Fruit fly (Drosophila melanogaster) whole organism, embryonic: Measurements from ENCODE around the gene Dbp21E2.

Source experiments
- Ada2b ChIP-seq: fragments of 200-800 bp; sonication (Bioruptor generic); IDR thresholded peaks from 2 replicates; pipeline ENCODE4 v1.3.6; 2022; ENCODE audit warnings: missing biosample characterization, missing genetic modification characterization
- Asciz ChIP-seq: fragments of 200-800 bp; sonication (Bioruptor generic); optimal IDR thresholded peaks from 2 replicates; lab custom pipeline; 2017; ENCODE audit warnings: missing biosample characterization, mild to moderate bottlenecking, missing genetic modification characterization, missing genetic modification reagents
- Awh ChIP-seq: fragments of 200-800 bp; sonication (Bioruptor generic); IDR thresholded peaks from 2 replicates; pipeline ENCODE4, ENCODE4 v1.3.6; 2022; ENCODE audit warnings: missing biosample characterization, missing genetic modification characterization
- CG10366 ChIP-seq: fragments of 200-800 bp; sonication (Bioruptor generic); IDR thresholded peaks from 2 replicates; pipeline ENCODE4 v1.3.6; 2022; ENCODE audit warnings: missing biosample characterization, missing genetic modification characterization
- CG12236 ChIP-seq: fragments of 200-800 bp; sonication (Bioruptor generic); optimal IDR thresholded peaks from 2 replicates; lab custom pipeline; 2016; ENCODE audit warnings: missing biosample characterization, missing genetic modification characterization
- CG12391 ChIP-seq: fragments of 200-800 bp; sonication (Bioruptor generic); optimal IDR thresholded peaks from 3 replicates; lab custom pipeline; 2018; ENCODE audit warnings: missing biosample characterization, mild to moderate bottlenecking, missing genetic modification characterization, moderate library complexity
- CG12744 ChIP-seq: fragments of 200-800 bp; sonication (Bioruptor generic); optimal IDR thresholded peaks from 2 replicates; lab custom pipeline; 2016; ENCODE audit warnings: missing biosample characterization, missing genetic modification characterization
- CG13424 ChIP-seq: fragments of 200-800 bp; sonication (Bioruptor generic); optimal IDR thresholded peaks from 2 replicates; lab custom pipeline; 2019; ENCODE audit warnings: missing biosample characterization, mild to moderate bottlenecking, missing genetic modification characterization, moderate library complexity
- CG14050 ChIP-seq: fragments of 200-800 bp; sonication (Bioruptor generic); IDR thresholded peaks from 3 replicates; pipeline ENCODE4 v1.3.6; 2022; ENCODE audit warnings: missing biosample characterization, missing genetic modification characterization
- CG15514 ChIP-seq: fragments of 200-800 bp; sonication (Bioruptor generic); optimal IDR thresholded peaks from 3 replicates; lab custom pipeline; 2017; ENCODE audit warnings: missing biosample characterization, missing genetic modification characterization, mild to moderate bottlenecking, moderate library complexity, missing genetic modification reagents
- CG16813 ChIP-seq: fragments of 200-800 bp; sonication (Bioruptor generic); IDR thresholded peaks from 3 replicates; pipeline ENCODE4 v1.3.6; 2022; ENCODE audit warnings: missing biosample characterization, missing genetic modification characterization; ENCODE audit not compliant: partially characterized antibody
- CG17612 ChIP-seq: fragments of 200-800 bp; sonication (Bioruptor generic); IDR thresholded peaks from 2 replicates; pipeline ENCODE4 v1.3.6; 2022; ENCODE audit warnings: missing biosample characterization, missing genetic modification characterization
- CG17912 ChIP-seq: fragments of 200-800 bp; sonication (Bioruptor generic); optimal IDR thresholded peaks from 2 replicates; lab custom pipeline; 2018; ENCODE audit warnings: missing biosample characterization, mild to moderate bottlenecking, missing genetic modification characterization
- CG2120 ChIP-seq: fragments of 200-800 bp; sonication (Bioruptor generic); optimal IDR thresholded peaks from 3 replicates; lab custom pipeline; 2016; ENCODE audit warnings: missing biosample characterization, missing genetic modification characterization
- CG30020 ChIP-seq: fragments of 200-800 bp; optimal IDR thresholded peaks from 2 replicates; lab custom pipeline; 2019; ENCODE audit warnings: missing biosample characterization, mild to moderate bottlenecking, missing genetic modification characterization, moderate library complexity
- CG30403 ChIP-seq: fragments of 200-800 bp; sonication (Bioruptor generic); optimal IDR thresholded peaks from 3 replicates; lab custom pipeline; 2016; ENCODE audit warnings: missing biosample characterization, missing genetic modification characterization
- CG3065 ChIP-seq: fragments of 200-800 bp; sonication (Bioruptor generic); optimal IDR thresholded peaks from 2 replicates; lab custom pipeline; 2016; ENCODE audit warnings: missing biosample characterization, missing genetic modification characterization
- CG3163 ChIP-seq: fragments of 200-800 bp; sonication (Bioruptor generic); optimal IDR thresholded peaks from 3 replicates; lab custom pipeline; 2016; ENCODE audit warnings: missing biosample characterization, missing genetic modification characterization
- CG33557 ChIP-seq: fragments of 200-800 bp; sonication (Bioruptor generic); optimal IDR thresholded peaks from 2 replicates; lab custom pipeline; 2019; ENCODE audit warnings: missing biosample characterization, mild to moderate bottlenecking, missing genetic modification characterization, moderate library complexity
- CG34376 ChIP-seq: fragments of 200-800 bp; sonication (Bioruptor generic); optimal IDR thresholded peaks from 2 replicates; lab custom pipeline; 2018; ENCODE audit warnings: missing biosample characterization, mild to moderate bottlenecking, missing genetic modification characterization
- CG4282 ChIP-seq: fragments of 200-800 bp; sonication (Bioruptor generic); optimal IDR thresholded peaks from 2 replicates; lab custom pipeline; 2016; ENCODE audit warnings: missing biosample characterization, missing genetic modification characterization
- CG7372 ChIP-seq: fragments of 200-800 bp; sonication (Bioruptor generic); IDR thresholded peaks from 2 replicates; pipeline ENCODE4 v1.3.6; 2022; ENCODE audit warnings: missing biosample characterization, missing genetic modification characterization
- CG7745 ChIP-seq: fragments of 200-800 bp; sonication (Bioruptor generic); optimal IDR thresholded peaks from 2 replicates; lab custom pipeline; 2018; ENCODE audit warnings: missing biosample characterization, mild to moderate bottlenecking, missing genetic modification characterization, moderate library complexity
- CG7786 ChIP-seq: fragments of 200-800 bp; sonication (Bioruptor generic); optimal IDR thresholded peaks from 2 replicates; lab custom pipeline; 2016; ENCODE audit warnings: missing biosample characterization, missing genetic modification characterization
- Chrac-16 ChIP-seq: fragments of 200-800 bp; sonication (Bioruptor generic); optimal IDR thresholded peaks from 3 replicates; lab custom pipeline; 2016; ENCODE audit warnings: missing biosample characterization, missing genetic modification characterization
- Dip2 ChIP-seq: fragments of 200-800 bp; sonication (Bioruptor generic); IDR thresholded peaks from 2 replicates; pipeline ENCODE4 v1.3.6; 2022; ENCODE audit warnings: missing biosample characterization, missing genetic modification characterization
- Doc3 ChIP-seq: fragments of 200-800 bp; sonication (Bioruptor generic); IDR thresholded peaks from 3 replicates; pipeline ENCODE4 v1.3.6; 2022; ENCODE audit warnings: missing biosample characterization, missing genetic modification characterization; ENCODE audit not compliant: partially characterized antibody
- HLH3B ChIP-seq: fragments of 200-800 bp; sonication (Bioruptor generic); IDR thresholded peaks from 2 replicates; pipeline ENCODE4 v1.3.6; 2022; ENCODE audit warnings: missing biosample characterization, missing genetic modification characterization
- HLH54F ChIP-seq: fragments of 200-800 bp; sonication (Bioruptor generic); optimal IDR thresholded peaks from 3 replicates; lab custom pipeline; 2016; ENCODE audit warnings: missing biosample characterization, missing genetic modification characterization
- Nf-YB ChIP-seq: fragments of 200-800 bp; sonication (Bioruptor generic); optimal IDR thresholded peaks from 3 replicates; lab custom pipeline; 2019; ENCODE audit warnings: missing biosample characterization, mild to moderate bottlenecking, missing genetic modification characterization, moderate library complexity
- Side ChIP-seq: fragments of 200-800 bp; sonication (Bioruptor generic); optimal IDR thresholded peaks from 2 replicates; lab custom pipeline; 2016; ENCODE audit warnings: missing biosample characterization, missing genetic modification characterization
- TFAM ChIP-seq: fragments of 200-800 bp; sonication (Bioruptor generic); optimal IDR thresholded peaks from 2 replicates; lab custom pipeline; 2017; ENCODE audit warnings: missing biosample characterization, missing genetic modification characterization, inconsistent platforms
- ac ChIP-seq: fragments of 200-800 bp; sonication (Bioruptor generic); optimal IDR thresholded peaks from 3 replicates; lab custom pipeline; 2017; ENCODE audit warnings: missing biosample characterization, mild to moderate bottlenecking, missing genetic modification characterization
- al ChIP-seq: fragments of 200-800 bp; sonication (Bioruptor generic); IDR thresholded peaks from 2 replicates; pipeline ENCODE4 v1.3.6; 2022; ENCODE audit warnings: missing biosample characterization, missing genetic modification characterization
- chm ChIP-seq: fragments of 200-800 bp; sonication (Bioruptor generic); IDR thresholded peaks from 2 replicates; pipeline ENCODE4 v1.3.6; 2022; ENCODE audit warnings: missing biosample characterization, missing genetic modification characterization
- ci ChIP-seq: fragments of 200-800 bp; sonication (Bioruptor generic); IDR thresholded peaks from 3 replicates; pipeline ENCODE4 v1.3.6; 2022; ENCODE audit warnings: missing biosample characterization, missing genetic modification characterization
- cwo ChIP-seq: fragments of 200-800 bp; sonication (Bioruptor generic); optimal IDR thresholded peaks from 3 replicates; lab custom pipeline; 2017; ENCODE audit warnings: missing biosample characterization, missing genetic modification characterization, mild to moderate bottlenecking, moderate library complexity, missing genetic modification reagents
- dmrt11E ChIP-seq: fragments of 200-800 bp; sonication (Bioruptor generic); optimal IDR thresholded peaks from 3 replicates; lab custom pipeline; 2018; ENCODE audit warnings: missing biosample characterization, mild to moderate bottlenecking, missing genetic modification characterization, moderate library complexity
- esg ChIP-seq: fragments of 200-800 bp; sonication (Bioruptor generic); conservative IDR thresholded peaks from 2 replicates; pipeline ENCODE4 v1.3.6; 2022; ENCODE audit warnings: missing biosample characterization, missing genetic modification characterization
- maf-S ChIP-seq: fragments of 200-800 bp; sonication (Bioruptor generic); optimal IDR thresholded peaks from 2 replicates; lab custom pipeline; 2016; ENCODE audit warnings: missing biosample characterization, missing genetic modification characterization
- pzg ChIP-seq: fragments of 200-800 bp; sonication (Bioruptor generic); optimal IDR thresholded peaks from 3 replicates; lab custom pipeline; 2018; ENCODE audit warnings: missing biosample characterization, mild to moderate bottlenecking, missing genetic modification characterization, moderate library complexity
- salm ChIP-seq: fragments of 200-800 bp; sonication (Bioruptor generic); optimal IDR thresholded peaks from 2 replicates; lab custom pipeline; 2018; ENCODE audit warnings: missing biosample characterization, mild to moderate bottlenecking, missing genetic modification characterization
- sc ChIP-seq, 3 experiments: fragments of >200 bp in 2 of 3; fragments of 200-800 bp in 1 of 3; sonication (Bioruptor generic) in 1 of 3; optimal IDR thresholded peaks; 2 replicates in 2 of 3; 3 replicates in 1 of 3; lab custom pipeline; 2017; ENCODE audit warnings: mild to moderate bottlenecking in 1 of 3, missing biosample characterization in 1 of 3, missing genetic modification characterization in 1 of 3, missing genetic modification reagents in 1 of 3
- seq ChIP-seq: fragments of 200-800 bp; sonication (Bioruptor generic); IDR thresholded peaks from 2 replicates; pipeline ENCODE4 v1.3.6; 2022; ENCODE audit warnings: missing biosample characterization, missing genetic modification characterization
- shn ChIP-seq: fragments of 200-800 bp; sonication (Bioruptor generic); optimal IDR thresholded peaks from 3 replicates; lab custom pipeline; 2016; ENCODE audit warnings: missing biosample characterization, missing genetic modification characterization
- sima ChIP-seq: fragments of 200-800 bp; sonication (Bioruptor generic); optimal IDR thresholded peaks from 2 replicates; lab custom pipeline; 2016; ENCODE audit warnings: missing biosample characterization, missing genetic modification characterization
- slbo ChIP-seq: fragments of 200-800 bp; sonication (Bioruptor generic); IDR thresholded peaks from 2 replicates; pipeline ENCODE4 v1.3.6; 2022; ENCODE audit warnings: missing biosample characterization, missing genetic modification characterization
- trem ChIP-seq: fragments of 200-800 bp; optimal IDR thresholded peaks from 3 replicates; lab custom pipeline; 2019; ENCODE audit warnings: missing biosample characterization, mild to moderate bottlenecking, missing genetic modification characterization, moderate library complexity
- tx ChIP-seq: fragments of 200-800 bp; sonication (Bioruptor generic); optimal IDR thresholded peaks from 2 replicates; lab custom pipeline; 2016; ENCODE audit warnings: missing biosample characterization, missing genetic modification characterization

The Dbp21E2 gene

dm6 chr2L:856690-857488 is 45.5 kb downstream of the Dbp21E2 start (continued):
- TF ChIP-seq TFAM (GFP tag; lab: Kevin White, UChicago), result no peak
- peak; percentile 63 for TF ChIP-seq trem (tag; lab: Kevin White, UChicago)
- peak; percentile 65 for TF ChIP-seq CG2120 (GFP tag; lab: Kevin White, UChicago)
- TF ChIP-seq CG13424 (tag; lab: Kevin White, UChicago), result peak; percentile 75
- peak; percentile 65 for TF ChIP-seq cwo
- TF ChIP-seq Doc3, result no peak
- TF ChIP-seq CG7786 (GFP tag; lab: Kevin White, UChicago), result peak; percentile 67
- TF ChIP-seq CG17612, result 0 out of 2 replicates have a peak, but pooled peaks have one; percentile 11
- TF ChIP-seq Chrac-16, result peak; percentile 59
- TF ChIP-seq Asciz (GFP tag; lab: Kevin White, UChicago), result peak; percentile 80
- TF ChIP-seq Ada2b (GFP tag; lab: Robert Waterston, UW), result peak; percentile 77
- peak; percentile 38 for TF ChIP-seq HLH54F (GFP tag; lab: Kevin White, UChicago)
- no peak for TF ChIP-seq CG12744
- peak; percentile 64 for TF ChIP-seq Side (GFP tag; lab: Kevin White, UChicago)
- TF ChIP-seq CG33557 (GFP tag; lab: Kevin White, UChicago), result peak; percentile 8
- no peak for TF ChIP-seq CG7745 (tag; lab: Kevin White, UChicago)
- peak; percentile 85 for TF ChIP-seq chm (GFP tag; lab: Robert Waterston, UW)
- peak; percentile 55 for TF ChIP-seq salm (tag; lab: Kevin White, UChicago)
- peak; percentile 72 for TF ChIP-seq CG30403 (GFP tag; lab: Kevin White, UChicago)
- peak; percentile 77 for TF ChIP-seq CG12391 (tag; lab: Kevin White, UChicago)
- no peak for TF ChIP-seq sc (optimal IDR thresholded peaks at IDR 0.05; lab: Kevin White, UChicago)
- peak; percentile 62 for TF ChIP-seq sc (GFP tag; optimal IDR thresholded peaks at IDR 0.05; lab: Kevin White, UChicago)
- TF ChIP-seq Awh, result peak; percentile 90
- TF ChIP-seq shn, result peak; percentile 47
- TF ChIP-seq CG16813, result no peak
- TF ChIP-seq CG12236, result peak; percentile 12
- peak; percentile 9 for TF ChIP-seq CG30020 (tag; lab: Kevin White, UChicago)
- peak; percentile 90 for TF ChIP-seq HLH3B
- TF ChIP-seq CG14050 (GFP tag; lab: Robert Waterston, UW), result peak; percentile 65
- TF ChIP-seq CG4282 (GFP tag; lab: Kevin White, UChicago), result no peak
- TF ChIP-seq sima (GFP tag; lab: Kevin White, UChicago), result no peak
- peak; percentile 21 for TF ChIP-seq maf-S (GFP tag; lab: Kevin White, UChicago)
- no peak for TF ChIP-seq Dip2 (GFP tag; lab: Robert Waterston, UW)
- peak; percentile 46 for TF ChIP-seq tx (GFP tag; lab: Kevin White, UChicago)
- TF ChIP-seq pzg, result no peak
- peak; percentile 59 for TF ChIP-seq CG7372 (GFP tag; lab: Robert Waterston, UW)
- peak; percentile 80 for TF ChIP-seq esg (GFP tag; lab: Robert Waterston, UW)
- TF ChIP-seq seq (GFP tag; lab: Robert Waterston, UW), result peak; percentile 59; the same call in 1 of the 2 replicates
- TF ChIP-seq ac (GFP tag; lab: Kevin White, UChicago), result peak; percentile 52
- TF ChIP-seq CG17912 (GFP tag; lab: Kevin White, UChicago), result no peak
- TF ChIP-seq dmrt11E, result peak; percentile 77
- TF ChIP-seq ci, result peak; percentile 95
- TF ChIP-seq CG3163 (GFP tag; lab: Kevin White, UChicago), result no peak
- TF ChIP-seq slbo (GFP tag; lab: Robert Waterston, UW), result peak; percentile 77
- peak; percentile 48 for TF ChIP-seq CG34376 (GFP tag; lab: Kevin White, UChicago)
- 0 out of 2 replicates have a peak, but pooled peaks have one; percentile 37 for TF ChIP-seq al (GFP tag; lab: Robert Waterston, UW)
- peak; percentile 90 for TF ChIP-seq CG10366 (GFP tag; lab: Robert Waterston, UW)
- TF ChIP-seq CG3065 (GFP tag; lab: Kevin White, UChicago), result peak; percentile 34
- TF ChIP-seq Nf-YB (GFP tag; lab: Kevin White, UChicago), result peak; percentile 56
- peak; percentile 23 for TF ChIP-seq CG15514 (GFP tag; lab: Kevin White, UChicago)
